Fruit fly (Drosophila melanogaster): ENCODE results near the gene CG5849.

- TF ChIP-seq CTCF (optimal IDR thresholded peaks at IDR 0.05), result no peak
- no peak for TF ChIP-seq CG8478 (optimal IDR thresholded peaks at IDR 0.05)
These were observed 29.3 kb downstream of the CG5849 start, which contains the start of gene Burs for dm6 chr3R:21769218-21769617.
